Fruit fly (Drosophila melanogaster): ENCODE data around the gene CG43658.

dm6 chrX:17542729-17543128 is 18.3 kb downstream of the CG43658 start:
- TF ChIP-seq insv (optimal IDR thresholded peaks at IDR 0.05) (no peak), ttk (optimal IDR thresholded peaks at IDR 0.05) (no peak), h (optimal IDR thresholded peaks at IDR 0.05) (no peak), psq (optimal IDR thresholded peaks at IDR 0.05) (no peak), Myc (optimal IDR thresholded peaks at IDR 0.05) (no peak)
